Fruit fly (Drosophila melanogaster) whole organism, embryonic: ENCODE data around the gene CG5608.

Experiments
- CG10543 ChIP-seq: fragments of 200-800 bp; sonication (Bioruptor generic); optimal IDR thresholded peaks from 3 replicates; lab custom pipeline; 2017; ENCODE audit warnings: missing biosample characterization, mild to moderate bottlenecking, missing genetic modification characterization, moderate library complexity
- CG11456 ChIP-seq: fragments of 200-800 bp; sonication (Bioruptor generic); IDR thresholded peaks from 3 replicates; pipeline ENCODE4 v1.3.6; 2022; ENCODE audit warnings: missing biosample characterization, missing genetic modification characterization
- CG14441 ChIP-seq: fragments of 200-800 bp; sonication (Bioruptor generic); IDR thresholded peaks from 2 replicates; pipeline ENCODE4 v1.3.6; 2022; ENCODE audit warnings: missing biosample characterization, missing genetic modification characterization
- CG14710 ChIP-seq: fragments of 200-800 bp; sonication (Bioruptor generic); optimal IDR thresholded peaks from 3 replicates; lab custom pipeline; 2019; ENCODE audit warnings: missing biosample characterization, mild to moderate bottlenecking, missing genetic modification characterization, moderate library complexity
- CG16779 ChIP-seq: fragments of 200-800 bp; sonication (Bioruptor generic); IDR thresholded peaks from 2 replicates; pipeline ENCODE4 v1.3.6; 2022; ENCODE audit warnings: missing biosample characterization, missing genetic modification characterization
- CG17829 ChIP-seq: fragments of 200-800 bp; optimal IDR thresholded peaks from 2 replicates; lab custom pipeline; 2019; ENCODE audit warnings: missing biosample characterization, mild to moderate bottlenecking, missing genetic modification characterization, moderate library complexity
- CG2129 ChIP-seq: fragments of 200-800 bp; sonication (Bioruptor generic); IDR thresholded peaks from 2 replicates; pipeline ENCODE4 v1.3.6; 2022; ENCODE audit warnings: missing biosample characterization, missing genetic modification characterization; ENCODE audit not compliant: partially characterized antibody
- CG32767 ChIP-seq: fragments of 200-800 bp; sonication (Bioruptor generic); IDR thresholded peaks from 2 replicates; pipeline ENCODE4 v1.3.6; 2022; ENCODE audit warnings: missing biosample characterization, missing genetic modification characterization
- CG33557 ChIP-seq: fragments of 200-800 bp; sonication (Bioruptor generic); optimal IDR thresholded peaks from 2 replicates; lab custom pipeline; 2019; ENCODE audit warnings: missing biosample characterization, mild to moderate bottlenecking, missing genetic modification characterization, moderate library complexity
- CG34422 ChIP-seq: fragments of 200-800 bp; sonication (Bioruptor generic); IDR thresholded peaks from 3 replicates; pipeline ENCODE4 v1.3.6; 2022; ENCODE audit warnings: missing biosample characterization, missing genetic modification characterization
- CG3726 ChIP-seq: fragments of 200-800 bp; sonication (Bioruptor generic); IDR thresholded peaks from 3 replicates; pipeline ENCODE4, ENCODE4 v1.3.6; 2022; ENCODE audit warnings: missing biosample characterization, missing genetic modification characterization
- CG3995 ChIP-seq: fragments of 200-800 bp; sonication (Bioruptor generic); optimal IDR thresholded peaks from 3 replicates; lab custom pipeline; 2016; ENCODE audit warnings: missing biosample characterization, missing genetic modification characterization
- CG7357 ChIP-seq: fragments of 200-800 bp; sonication (Bioruptor generic); IDR thresholded peaks from 3 replicates; pipeline ENCODE4 v1.3.6; 2022; ENCODE audit warnings: missing biosample characterization, missing genetic modification characterization
- CG8924 ChIP-seq: fragments of 200-800 bp; optimal IDR thresholded peaks from 3 replicates; lab custom pipeline; 2019; ENCODE audit warnings: missing biosample characterization, mild to moderate bottlenecking, missing genetic modification characterization, moderate library complexity
- CTCF ChIP-seq: fragments of 200-800 bp; sonication (Bioruptor generic); optimal IDR thresholded peaks from 2 replicates; lab custom pipeline; 2017; ENCODE audit warnings: missing biosample characterization, mild to moderate bottlenecking, missing genetic modification characterization, moderate library complexity
- Deaf1 ChIP-seq: fragments of 200-800 bp; optimal IDR thresholded peaks from 3 replicates; lab custom pipeline; 2019; ENCODE audit warnings: missing biosample characterization, mild to moderate bottlenecking, missing genetic modification characterization, moderate library complexity
- Dip2 ChIP-seq: fragments of 200-800 bp; sonication (Bioruptor generic); IDR thresholded peaks from 2 replicates; pipeline ENCODE4 v1.3.6; 2022; ENCODE audit warnings: missing biosample characterization, missing genetic modification characterization
- Eip74EF ChIP-seq, 2 experiments: fragments of 200-800 bp in 1 of 2; fragments of >200 bp in 1 of 2; sonication (Bioruptor generic) in 1 of 2; optimal IDR thresholded peaks; 2 replicates each; lab custom pipeline; 2017 to 2019; ENCODE audit warnings: missing biosample characterization in 2 of 2, missing genetic modification characterization in 2 of 2, mild to moderate bottlenecking in 1 of 2, moderate library complexity in 1 of 2
- Elba2 ChIP-seq: fragments of 200-800 bp; sonication (Bioruptor generic); optimal IDR thresholded peaks from 3 replicates; lab custom pipeline; 2016; ENCODE audit warnings: missing biosample characterization, missing genetic modification characterization
- Ets97D ChIP-seq: fragments of 200-800 bp; sonication (Bioruptor generic); optimal IDR thresholded peaks from 3 replicates; lab custom pipeline; 2016; ENCODE audit warnings: missing biosample characterization, missing genetic modification characterization
- HmgD ChIP-seq: fragments of 200-800 bp; sonication (Bioruptor generic); optimal IDR thresholded peaks from 3 replicates; lab custom pipeline; 2016; ENCODE audit warnings: missing biosample characterization, missing genetic modification characterization
- Hmx ChIP-seq: fragments of 200-800 bp; sonication (Bioruptor generic); optimal IDR thresholded peaks from 2 replicates; lab custom pipeline; 2016; ENCODE audit warnings: missing biosample characterization, missing genetic modification characterization
- Jarid2 ChIP-seq: fragments of 200-800 bp; sonication (Bioruptor generic); optimal IDR thresholded peaks from 3 replicates; lab custom pipeline; 2017; ENCODE audit warnings: mild to moderate bottlenecking, missing biosample characterization, missing genetic modification reagents, missing genetic modification characterization
- Max ChIP-seq: fragments of 200-800 bp; sonication (Bioruptor generic); optimal IDR thresholded peaks from 2 replicates; lab custom pipeline; 2016; ENCODE audit warnings: missing biosample characterization, mild to moderate bottlenecking, missing genetic modification characterization
- NK7.1 ChIP-seq: fragments of 200-800 bp; sonication (Bioruptor generic); optimal IDR thresholded peaks from 3 replicates; lab custom pipeline; 2016; ENCODE audit warnings: missing biosample characterization, missing genetic modification characterization
- Opbp ChIP-seq: fragments of 200-800 bp; sonication (Bioruptor generic); IDR thresholded peaks from 3 replicates; pipeline ENCODE4 v1.3.6; 2022; ENCODE audit warnings: missing biosample characterization, missing genetic modification characterization; ENCODE audit not compliant: partially characterized antibody
- Ravus ChIP-seq: fragments of 200-800 bp; sonication (Bioruptor generic); IDR thresholded peaks from 2 replicates; pipeline ENCODE4 v1.3.6; 2022; ENCODE audit warnings: missing biosample characterization, missing genetic modification characterization
- Sox102F ChIP-seq: fragments of 200-800 bp; sonication (Bioruptor generic); optimal IDR thresholded peaks from 2 replicates; lab custom pipeline; 2018; ENCODE audit warnings: missing biosample characterization, mild to moderate bottlenecking, missing genetic modification characterization, moderate library complexity
- Stat92E ChIP-seq, 3 experiments: fragments of >200 bp in 2 of 3; fragments of 200-800 bp in 1 of 3; sonication (Bioruptor generic) in 1 of 3; optimal IDR thresholded peaks; 2 replicates each; lab custom pipeline; 2017 to 2019; ENCODE audit warnings: missing biosample characterization in 3 of 3, missing genetic modification characterization in 3 of 3, mild to moderate bottlenecking in 1 of 3, moderate library complexity in 1 of 3
- Vsx1 ChIP-seq: fragments of 200-800 bp; sonication (Bioruptor generic); optimal IDR thresholded peaks from 2 replicates; lab custom pipeline; 2017; ENCODE audit warnings: missing biosample characterization, mild to moderate bottlenecking, missing genetic modification characterization, missing genetic modification reagents
- YL-1 ChIP-seq: fragments of 200-800 bp; sonication (Bioruptor generic); optimal IDR thresholded peaks from 3 replicates; lab custom pipeline; 2017; ENCODE audit warnings: missing biosample characterization, mild to moderate bottlenecking, missing genetic modification characterization
- ab ChIP-seq: fragments of 200-800 bp; sonication (Bioruptor generic); optimal IDR thresholded peaks from 2 replicates; lab custom pipeline; 2016; ENCODE audit warnings: missing biosample characterization, missing genetic modification characterization
- al ChIP-seq: fragments of 200-800 bp; sonication (Bioruptor generic); IDR thresholded peaks from 2 replicates; pipeline ENCODE4 v1.3.6; 2022; ENCODE audit warnings: missing biosample characterization, missing genetic modification characterization
- aop ChIP-seq: fragments of 200-800 bp; sonication (Bioruptor generic); IDR thresholded peaks from 2 replicates; pipeline ENCODE4 v1.3.6; 2022; ENCODE audit warnings: missing biosample characterization, missing genetic modification characterization
- ase ChIP-seq: fragments of 200-800 bp; sonication (Bioruptor generic); IDR thresholded peaks from 3 replicates; pipeline ENCODE4 v1.3.6; 2022; ENCODE audit warnings: missing biosample characterization, missing genetic modification characterization
- az2 ChIP-seq: fragments of 200-800 bp; sonication (Bioruptor generic); optimal IDR thresholded peaks from 3 replicates; lab custom pipeline; 2016; ENCODE audit warnings: missing biosample characterization, missing genetic modification characterization
- bigmax ChIP-seq: fragments of 200-800 bp; sonication (Bioruptor generic); optimal IDR thresholded peaks from 2 replicates; lab custom pipeline; 2018; ENCODE audit warnings: missing biosample characterization, mild to moderate bottlenecking, missing genetic modification characterization
- cg ChIP-seq: fragments of 200-800 bp; sonication (Bioruptor generic); optimal IDR thresholded peaks from 3 replicates; lab custom pipeline; 2019; ENCODE audit warnings: missing biosample characterization, mild to moderate bottlenecking, missing genetic modification characterization, moderate library complexity
- esg ChIP-seq: fragments of 200-800 bp; sonication (Bioruptor generic); conservative IDR thresholded peaks from 2 replicates; pipeline ENCODE4 v1.3.6; 2022; ENCODE audit warnings: missing biosample characterization, missing genetic modification characterization
- gcm2 ChIP-seq: fragments of 200-800 bp; sonication (Bioruptor generic); optimal IDR thresholded peaks from 2 replicates; lab custom pipeline; 2016; ENCODE audit warnings: missing biosample characterization, missing genetic modification characterization
- gfzf ChIP-seq: fragments of 200-800 bp; sonication (Bioruptor generic); optimal IDR thresholded peaks from 2 replicates; lab custom pipeline; 2016; ENCODE audit warnings: missing biosample characterization, mild to moderate bottlenecking, missing genetic modification characterization, moderate library complexity
- hth ChIP-seq: fragments of >200 bp; optimal IDR thresholded peaks from 2 replicates; lab custom pipeline; 2017; ENCODE audit warnings: inconsistent platforms
- kay ChIP-seq: fragments of 200-800 bp; sonication (Bioruptor generic); optimal IDR thresholded peaks from 2 replicates; lab custom pipeline; 2016; ENCODE audit warnings: missing biosample characterization, missing genetic modification characterization
- lola ChIP-seq, 3 experiments: fragments of >200 bp in 2 of 3; fragments of 200-800 bp in 1 of 3; sonication (Bioruptor generic) in 1 of 3; optimal IDR thresholded peaks; 2 replicates each; lab custom pipeline; 2017 to 2019; ENCODE audit warnings: missing biosample characterization in 3 of 3, missing genetic modification characterization in 3 of 3, mild to moderate bottlenecking in 1 of 3, moderate library complexity in 1 of 3
- maf-S ChIP-seq: fragments of 200-800 bp; sonication (Bioruptor generic); optimal IDR thresholded peaks from 2 replicates; lab custom pipeline; 2016; ENCODE audit warnings: missing biosample characterization, missing genetic modification characterization
- pum ChIP-seq: fragments of 200-800 bp; sonication (Bioruptor generic); optimal IDR thresholded peaks from 2 replicates; lab custom pipeline; 2016; ENCODE audit warnings: missing biosample characterization, missing genetic modification characterization
- sens ChIP-seq: fragments of 200-800 bp; sonication (Bioruptor generic); peaks from one replicate; lab custom pipeline; 2016; ENCODE audit warnings: missing biosample characterization, missing genetic modification characterization
- sima ChIP-seq: fragments of 200-800 bp; sonication (Bioruptor generic); optimal IDR thresholded peaks from 2 replicates; lab custom pipeline; 2016; ENCODE audit warnings: missing biosample characterization, missing genetic modification characterization
- sob ChIP-seq: fragments of 200-800 bp; sonication (Bioruptor generic); IDR thresholded peaks from 2 replicates; pipeline ENCODE4 v1.3.6; 2022; ENCODE audit warnings: missing biosample characterization, missing genetic modification characterization
- tin ChIP-seq: fragments of 200-800 bp; sonication (Bioruptor generic); optimal IDR thresholded peaks from 3 replicates; lab custom pipeline; 2016; ENCODE audit warnings: missing biosample characterization, missing genetic modification characterization
- trem ChIP-seq: fragments of 200-800 bp; optimal IDR thresholded peaks from 3 replicates; lab custom pipeline; 2019; ENCODE audit warnings: missing biosample characterization, mild to moderate bottlenecking, missing genetic modification characterization, moderate library complexity

Gene CG5608

DNA sequence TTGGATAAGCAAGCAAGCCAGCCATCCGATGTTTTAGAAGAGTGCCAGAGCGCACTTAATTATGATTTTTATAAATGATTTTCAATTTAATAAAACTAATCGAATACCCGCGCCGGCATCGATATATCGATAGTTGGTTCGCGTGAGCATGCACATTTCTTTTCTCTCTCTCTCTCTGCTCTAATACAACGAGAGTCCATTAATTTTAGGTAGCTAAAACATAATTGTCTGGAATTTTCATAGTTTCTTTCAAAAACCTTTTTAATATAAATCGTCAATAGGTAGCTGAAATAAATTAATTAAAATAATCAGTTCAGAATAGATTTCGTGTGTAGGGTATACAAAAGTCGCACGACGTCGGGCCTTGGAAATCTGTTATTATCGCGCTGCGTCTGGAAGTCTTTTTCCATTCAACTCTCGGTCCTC is 16.2 kb downstream of the CG5608 start, which contains the start of gene CG18549 (continued):
- TF ChIP-seq HmgD (GFP tag; lab: Kevin White, UChicago) (peak; percentile 98), Ets97D (GFP tag; lab: Kevin White, UChicago) (peak; percentile 96), Dip2 (GFP tag; lab: Robert Waterston, UW) (peak; percentile 83), al (GFP tag; lab: Robert Waterston, UW) (peak; percentile 99), Elba2 (GFP tag; lab: Kevin White, UChicago) (peak; percentile 76), Opbp (GFP tag; lab: Robert Waterston, UW) (peak; percentile 82), sima (GFP tag; lab: Kevin White, UChicago) (peak; percentile 98), CG11456 (GFP tag; lab: Robert Waterston, UW) (peak; percentile 100), bigmax (GFP tag; lab: Kevin White, UChicago) (peak; percentile 88), Jarid2 (GFP tag; lab: Kevin White, UChicago) (peak; percentile 98), CG16779 (peak; percentile 99), sens (peak; percentile 100), maf-S (GFP tag; lab: Kevin White, UChicago) (peak; percentile 99), ab (peak; percentile 97), ase (GFP tag; lab: Robert Waterston, UW) (peak; percentile 100), hth (lab: Kevin White, UChicago) (no peak), Vsx1 (peak; percentile 99), CG10543 (GFP tag; lab: Kevin White, UChicago) (peak; percentile 98), CG33557 (GFP tag; lab: Kevin White, UChicago) (peak; percentile 100), esg (GFP tag; lab: Robert Waterston, UW) (peak; percentile 100), NK7.1 (GFP tag; lab: Kevin White, UChicago) (peak; percentile 99), trem (tag; lab: Kevin White, UChicago) (peak; percentile 98), pum (peak; percentile 99), lola (GFP tag; optimal IDR thresholded peaks at IDR 0.05; lab: Kevin White, UChicago) (peak in 1 of 3 experiments; percentile 100), CG14710 (tag; lab: Kevin White, UChicago) (peak; percentile 99), sob (GFP tag; lab: Robert Waterston, UW) (peak; percentile 100), CG7357 (GFP tag; lab: Robert Waterston, UW) (peak; percentile 99), gcm2 (GFP tag; lab: Kevin White, UChicago) (peak; percentile 99), aop (GFP tag; lab: Robert Waterston, UW) (peak; percentile 98), CG3726 (peak; percentile 100), gfzf (GFP tag; lab: Kevin White, UChicago) (peak; percentile 44), CG17829 (tag; lab: Kevin White, UChicago) (peak; percentile 100), kay (GFP tag; lab: Kevin White, UChicago) (peak; percentile 99), CG3995 (GFP tag; lab: Kevin White, UChicago) (peak; percentile 87), Stat92E (GFP tag; optimal IDR thresholded peaks at IDR 0.05; lab: Kevin White, UChicago) (peak in 1 of 3 experiments; percentile 100), Deaf1 (tag; lab: Kevin White, UChicago) (peak; percentile 93), Max (peak; percentile 100), tin (peak; percentile 100), az2 (GFP tag; lab: Kevin White, UChicago) (peak; percentile 100), cg (GFP tag; lab: Kevin White, UChicago) (no peak), CG8924 (tag; lab: Kevin White, UChicago) (peak; percentile 100), Hmx (peak; percentile 98), CG14441 (GFP tag; lab: Robert Waterston, UW) (peak; percentile 100), Eip74EF (GFP tag; optimal IDR thresholded peaks at IDR 0.05; lab: Kevin White, UChicago) (peak in 1 of 2 experiments; percentile 100), CTCF (GFP tag; lab: Kevin White, UChicago) (peak; percentile 81), CG2129 (GFP tag; lab: Robert Waterston, UW) (peak; percentile 62), CG32767 (GFP tag; lab: Robert Waterston, UW) (peak; percentile 100), CG34422 (GFP tag; lab: Robert Waterston, UW) (peak; percentile 100), Ravus (peak; percentile 99), YL-1 (GFP tag; lab: Kevin White, UChicago) (peak; percentile 100), Sox102F (peak; percentile 100)
